Fruit fly (Drosophila melanogaster): ENCODE measurements around the gene RluA-2.

RluA-2 gene

dm6 chr2L:10488484-10489223 is 11.8 kb downstream of the RluA-2 start, which contains the start of the genes Cog4 and CG6144 (continued):
- TF ChIP-seq bowl (GFP tag; IDR thresholded peaks at IDR 0.05), result no peak
- no peak for TF ChIP-seq CG7928 (GFP tag; optimal IDR thresholded peaks at IDR 0.05)
- no peak for TF ChIP-seq CG4730 (GFP tag; IDR thresholded peaks at IDR 0.05)
- peak; percentile 63 for TF ChIP-seq Med (GFP tag)
- TF ChIP-seq CG14441 (GFP tag; IDR thresholded peaks at IDR 0.05), result peak; percentile 19; the same call in 1 of the 2 replicates
- TF ChIP-seq aop (GFP tag; IDR thresholded peaks at IDR 0.05), result no peak
- TF ChIP-seq zen (tag; optimal IDR thresholded peaks at IDR 0.05), result no peak
- no peak for TF ChIP-seq gro (GFP tag; optimal IDR thresholded peaks at IDR 0.05)
- no peak for TF ChIP-seq CG15479 (GFP tag; optimal IDR thresholded peaks at IDR 0.05)
- no peak for TF ChIP-seq pho (GFP tag; optimal IDR thresholded peaks at IDR 0.05)
- no peak for TF ChIP-seq run (tag; optimal IDR thresholded peaks at IDR 0.05)
- TF ChIP-seq CG6689 (GFP tag; IDR thresholded peaks at IDR 0.05), result peak; percentile 63
- TF ChIP-seq Hmr (GFP tag; optimal IDR thresholded peaks at IDR 0.05), result no peak
- TF ChIP-seq nom (GFP tag; optimal IDR thresholded peaks at IDR 0.05), result no peak
- no peak for TF ChIP-seq B-H1 (GFP tag; IDR thresholded peaks at IDR 0.05)
- TF ChIP-seq CG8281 (tag; optimal IDR thresholded peaks at IDR 0.05), result no peak
- peak; percentile 51; the same call in 1 of the 2 replicates for TF ChIP-seq slbo (GFP tag; IDR thresholded peaks at IDR 0.05)
- peak; percentile 11 for TF ChIP-seq CG13775 (GFP tag; optimal IDR thresholded peaks at IDR 0.05)
- TF ChIP-seq ci (GFP tag; IDR thresholded peaks at IDR 0.05), result 0 out of 3 replicates have a peak, but pooled peaks have one; percentile 34
- no peak for TF ChIP-seq slp2 (GFP tag; optimal IDR thresholded peaks at IDR 0.05)
- TF ChIP-seq Atf6 (GFP tag; IDR thresholded peaks at IDR 0.05), result peak; percentile 66
- TF ChIP-seq chn (GFP tag; optimal IDR thresholded peaks at IDR 0.05), result no peak
- no peak for TF ChIP-seq nau (GFP tag; optimal IDR thresholded peaks at IDR 0.05)
- peak; percentile 71 for TF ChIP-seq CG16813 (GFP tag; IDR thresholded peaks at IDR 0.05; ENCODE audit: partially characterized antibody)
- TF ChIP-seq dmrt99B (tag; optimal IDR thresholded peaks at IDR 0.05), result no peak
- no peak for TF ChIP-seq CG7556 (GFP tag; optimal IDR thresholded peaks at IDR 0.05)
- 0 out of 3 replicates have a peak, but pooled peaks have one; percentile 17 for TF ChIP-seq Aef1 (GFP tag; IDR thresholded peaks at IDR 0.05)
- TF ChIP-seq vnd (GFP tag; IDR thresholded peaks at IDR 0.05; ENCODE audit: partially characterized antibody), result peak; percentile 68
- TF ChIP-seq ATbp (GFP tag; optimal IDR thresholded peaks at IDR 0.05), result no peak
- peak; percentile 21 for TF ChIP-seq CG16863 (GFP tag; optimal IDR thresholded peaks at IDR 0.05)
- TF ChIP-seq Myb (GFP tag; optimal IDR thresholded peaks at IDR 0.05), result no peak
- no peak for TF ChIP-seq toy (GFP tag; IDR thresholded peaks at IDR 0.05)
- TF ChIP-seq CG10543 (GFP tag; optimal IDR thresholded peaks at IDR 0.05), result no peak
- TF ChIP-seq NK7.1 (GFP tag; optimal IDR thresholded peaks at IDR 0.05), result no peak
- TF ChIP-seq bcd (GFP tag; optimal IDR thresholded peaks at IDR 0.05), result no peak
- peak; percentile 26; the same call in 1 of the 2 replicates for TF ChIP-seq ato (GFP tag; IDR thresholded peaks at IDR 0.05; ENCODE audit: partially characterized antibody)
- peak; percentile 68 for TF ChIP-seq inv (GFP tag; IDR thresholded peaks at IDR 0.05; ENCODE audit: partially characterized antibody)
- TF ChIP-seq H15 (GFP tag; IDR thresholded peaks at IDR 0.05), result no peak
- TF ChIP-seq bab2 (GFP tag; optimal IDR thresholded peaks at IDR 0.05), result peak; percentile 18
- TF ChIP-seq peb (GFP tag; IDR thresholded peaks at IDR 0.05), result no peak
- no peak for TF ChIP-seq CG15601 (tag; optimal IDR thresholded peaks at IDR 0.05)
- TF ChIP-seq ftz-f1 (GFP tag; optimal IDR thresholded peaks at IDR 0.05), result no peak
- TF ChIP-seq zf30C (GFP tag; optimal IDR thresholded peaks at IDR 0.05), result no peak
- TF ChIP-seq ab (GFP tag; optimal IDR thresholded peaks at IDR 0.05), result no peak
- no peak for TF ChIP-seq ssp (GFP tag; IDR thresholded peaks at IDR 0.05)
- peak; percentile 34 for TF ChIP-seq stwl (tag; optimal IDR thresholded peaks at IDR 0.05)
- no peak for TF ChIP-seq gsb-n (tag; optimal IDR thresholded peaks at IDR 0.05)
- TF ChIP-seq tap (tag; optimal IDR thresholded peaks at IDR 0.05), result no peak
- TF ChIP-seq Blimp-1 (GFP tag; optimal IDR thresholded peaks at IDR 0.05), result no peak
- TF ChIP-seq CG31441 (GFP tag; IDR thresholded peaks at IDR 0.05), result no peak
